Worm (Caenorhabditis elegans) whole organism, young adult: Measurements from ENCODE around the gene F38E1.3.

ENCODE experiments used
- B0019.2 ChIP-seq: fragments of 200-800 bp; sonication (Bioruptor generic); conservative IDR thresholded peaks from 2 replicates; pipeline ENCODE4 v1.3.6; 2022; ENCODE audit warnings: missing genetic modification reagents, missing genetic modification characterization, missing compliant biosample characterization
- F10E7.11 ChIP-seq: sonication (generic microtip); optimal IDR thresholded peaks from 2 replicates; lab custom pipeline; 2017; ENCODE audit warnings: mild to moderate bottlenecking, missing genetic modification characterization, moderate library complexity, missing compliant biosample characterization
- F37B4.10 ChIP-seq: fragments of 200-800 bp; sonication (Bioruptor generic); IDR thresholded peaks from 2 replicates; pipeline ENCODE4 v1.3.6; 2022; ENCODE audit warnings: missing genetic modification characterization, missing compliant biosample characterization
- ama-1 ChIP-seq, 3 experiments: fragments of 150-350 bp in 1 of 3; sonication (generic microtip) in 2 of 3; optimal IDR thresholded peaks; 2 replicates each; lab custom pipeline; 2014 to 2018; ENCODE audit warnings: missing biosample characterization in 2 of 3, missing genetic modification characterization in 2 of 3, missing genetic modification reagents in 2 of 3
- ceh-100 ChIP-seq: fragments of 200-800 bp; sonication (Bioruptor generic); IDR thresholded peaks from 2 replicates; pipeline ENCODE4 v1.3.6; 2022; ENCODE audit warnings: missing genetic modification reagents, missing genetic modification characterization, missing compliant biosample characterization
- dox-1 ChIP-seq: fragments of 200-800 bp; sonication (Bioruptor generic); IDR thresholded peaks from 2 replicates; pipeline ENCODE4 v1.3.6; 2022; ENCODE audit warnings: missing genetic modification reagents, missing genetic modification characterization, missing compliant biosample characterization
- fkh-3 ChIP-seq: sonication (generic microtip); optimal IDR thresholded peaks from 2 replicates; lab custom pipeline; 2016; ENCODE audit warnings: mild to moderate bottlenecking, missing genetic modification characterization, missing compliant biosample characterization
- nfyb-1 ChIP-seq: fragments of 200-800 bp; sonication (Bioruptor generic); IDR thresholded peaks from 2 replicates; pipeline ENCODE4 v1.3.6; 2022; ENCODE audit warnings: missing genetic modification reagents, missing genetic modification characterization, missing compliant biosample characterization
- snpc-4 ChIP-seq, 5 experiments: fragments of 150-350 bp in 1 of 5; sonication (generic microtip) in 4 of 5; optimal IDR thresholded peaks; 2 replicates each; lab custom pipeline; 2014 to 2018; ENCODE audit warnings: missing genetic modification characterization in 5 of 5, missing biosample characterization in 3 of 5, antibody characterized with exemption in 2 of 5, mild to moderate bottlenecking in 2 of 5, missing compliant biosample characterization in 2 of 5, missing genotype in 2 of 5, moderate library complexity in 2 of 5, missing genetic modification reagents in 1 of 5
- tbp1 ChIP-seq: fragments of 200-800 bp; sonication (Bioruptor generic); optimal IDR thresholded peaks from 2 replicates; lab custom pipeline; 2018; ENCODE audit warnings: mild to moderate bottlenecking, missing genetic modification characterization, missing compliant biosample characterization
- unc-130 ChIP-seq: sonication (generic microtip); optimal IDR thresholded peaks from 2 replicates; lab custom pipeline; 2016; ENCODE audit warnings: missing genetic modification reagents, missing genetic modification characterization, missing compliant biosample characterization
- unc-62 ChIP-seq: fragments of 150-350 bp; optimal IDR thresholded peaks from 2 replicates; lab custom pipeline; 2014; ENCODE audit warnings: missing biosample characterization, missing genetic modification reagents, missing genetic modification characterization
- zfh-2 ChIP-seq: fragments of 200-800 bp; sonication (Bioruptor generic); conservative IDR thresholded peaks from 2 replicates; pipeline ENCODE4 v1.3.6; 2022; ENCODE audit warnings: missing genetic modification reagents, missing genetic modification characterization, missing compliant biosample characterization
- ztf-18 ChIP-seq: sonication (generic microtip); optimal IDR thresholded peaks from 2 replicates; lab custom pipeline; 2016; ENCODE audit warnings: missing genotype, mild to moderate bottlenecking, missing genetic modification characterization, missing compliant biosample characterization

ce11 chrV:8355435-8356212, 20.3 kb upstream of the F38E1.3 start, which contains the start of gene mom-2:
- TF ChIP-seq ceh-100 (no peak), ama-1 (optimal IDR thresholded peaks at IDR 0.05; lab: Kevin White, UChicago) (no peak), ama-1 (GFP tag; optimal IDR thresholded peaks at IDR 0.05; lab: Kevin White, UChicago) (no peak), F10E7.11 (no peak), unc-130 (GFP tag; lab: Kevin White, UChicago) (no peak), F37B4.10 (GFP tag; lab: Robert Waterston, UW) (no peak), unc-62 (no peak), zfh-2 (GFP tag; lab: Robert Waterston, UW) (no peak), fkh-3 (tag; lab: Kevin White, UChicago) (no peak), snpc-4 (GFP tag; optimal IDR thresholded peaks at IDR 0.05; lab: Kevin White, UChicago) (no peak), snpc-4 (tag; optimal IDR thresholded peaks at IDR 0.05; lab: Kevin White, UChicago) (no peak), B0019.2 (GFP tag; lab: Robert Waterston, UW) (no peak; the same call in 1 of the 2 replicates), nfyb-1 (GFP tag; lab: Robert Waterston, UW) (no peak), ztf-18 (peak; percentile 38), tbp1 (GFP tag; lab: Kevin White, UChicago) (no peak), dox-1 (GFP tag; lab: Robert Waterston, UW) (no peak)
